Fruit fly (Drosophila melanogaster): ENCODE measurements around the gene Nop56.

The Nop56 gene

DNA sequence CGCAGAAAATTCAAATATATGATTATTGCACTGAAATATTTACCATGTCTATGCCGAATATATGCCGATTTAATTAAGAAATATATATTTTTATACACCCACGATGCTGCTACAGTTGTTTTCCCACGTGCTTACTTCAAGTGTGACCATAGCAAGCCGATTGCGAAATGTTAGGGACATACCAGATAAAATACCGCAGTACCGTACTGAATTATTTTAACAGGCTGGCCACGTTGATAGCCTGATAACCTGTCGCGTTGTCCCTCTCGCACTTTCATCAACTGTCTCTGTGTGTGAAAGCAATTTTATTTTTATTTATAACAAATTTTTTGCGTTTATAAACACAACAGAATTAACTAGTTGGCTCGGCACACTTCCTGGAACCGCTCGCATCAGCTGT is at the start of gene Nop56, which contains the start of gene mats (continued):
- TF ChIP-seq CG16815 (GFP tag; optimal IDR thresholded peaks at IDR 0.05): no peak
- peak; percentile 21 for TF ChIP-seq CG7745 (tag; optimal IDR thresholded peaks at IDR 0.05)
- TF ChIP-seq CG12071 (GFP tag; optimal IDR thresholded peaks at IDR 0.05): no peak
- no peak for TF ChIP-seq dimm (GFP tag; IDR thresholded peaks at IDR 0.05)
- peak; percentile 48 for TF ChIP-seq phol (tag; optimal IDR thresholded peaks at IDR 0.05)
- TF ChIP-seq so (GFP tag; IDR thresholded peaks at IDR 0.05): 0 out of 3 replicates have a peak, but pooled peaks have one; percentile 16
- TF ChIP-seq HLH3B (GFP tag; IDR thresholded peaks at IDR 0.05): no peak
- no peak for TF ChIP-seq CG18619 (GFP tag; optimal IDR thresholded peaks at IDR 0.05)
- no peak for TF ChIP-seq odd (GFP tag; optimal IDR thresholded peaks at IDR 0.05)
- peak; percentile 73 for TF ChIP-seq CG15514 (GFP tag; optimal IDR thresholded peaks at IDR 0.05)
- peak; percentile 83 for TF ChIP-seq Ets97D (GFP tag; optimal IDR thresholded peaks at IDR 0.05)
- no peak for TF ChIP-seq Hey (tag; optimal IDR thresholded peaks at IDR 0.05)
- TF ChIP-seq bbx (GFP tag; IDR thresholded peaks at IDR 0.05; ENCODE audit: partially characterized antibody): no peak; the same call in 1 of the 2 replicates
- no peak for TF ChIP-seq Fer2 (tag; optimal IDR thresholded peaks at IDR 0.05)
- TF ChIP-seq Dp (GFP tag; optimal IDR thresholded peaks at IDR 0.05): peak; percentile 31
- TF ChIP-seq cad (GFP tag; optimal IDR thresholded peaks at IDR 0.05): no peak
- no peak for TF ChIP-seq Dek (tag; optimal IDR thresholded peaks at IDR 0.05)
- TF ChIP-seq CG11456 (GFP tag; IDR thresholded peaks at IDR 0.05): no peak
- TF ChIP-seq cas (GFP tag; IDR thresholded peaks at IDR 0.05): no peak
- TF ChIP-seq tin (GFP tag; optimal IDR thresholded peaks at IDR 0.05): no peak
- TF ChIP-seq luna (GFP tag; optimal IDR thresholded peaks at IDR 0.05): no peak
- TF ChIP-seq Ptx1 (GFP tag; IDR thresholded peaks at IDR 0.05): no peak
- TF ChIP-seq MTF-1 (GFP tag; optimal IDR thresholded peaks at IDR 0.05; ENCODE audit: borderline replicate concordance): no peak
- no peak for TF ChIP-seq lilli (GFP tag; optimal IDR thresholded peaks at IDR 0.05)
- peak; percentile 43; the same call in 2 of the 3 replicates for TF ChIP-seq ci (GFP tag; IDR thresholded peaks at IDR 0.05)
- TF ChIP-seq ftz-f1 (GFP tag; optimal IDR thresholded peaks at IDR 0.05): peak; percentile 45
- TF ChIP-seq CG6813 (GFP tag; optimal IDR thresholded peaks at IDR 0.05): no peak
- TF ChIP-seq ash1 (GFP tag; optimal IDR thresholded peaks at IDR 0.05): no peak
- no peak for TF ChIP-seq hb (GFP tag; IDR thresholded peaks at IDR 0.05; ENCODE audit: partially characterized antibody)
- no peak for TF ChIP-seq pita (GFP tag; optimal IDR thresholded peaks at IDR 0.05)
- TF ChIP-seq toy (GFP tag; IDR thresholded peaks at IDR 0.05): no peak
- TF ChIP-seq nmo (GFP tag; optimal IDR thresholded peaks at IDR 0.05): peak; percentile 65
- no peak for TF ChIP-seq unpg (GFP tag; optimal IDR thresholded peaks at IDR 0.05)
- TF ChIP-seq eyg (GFP tag; optimal IDR thresholded peaks at IDR 0.05): no peak
- TF ChIP-seq salm (tag; optimal IDR thresholded peaks at IDR 0.05): no peak
- TF ChIP-seq run (tag; optimal IDR thresholded peaks at IDR 0.05): no peak
- TF ChIP-seq Atf3 (GFP tag; optimal IDR thresholded peaks at IDR 0.05): no peak
- no peak for TF ChIP-seq CG11247 (GFP tag; IDR thresholded peaks at IDR 0.05)
- TF ChIP-seq Scr (GFP tag; IDR thresholded peaks at IDR 0.05; ENCODE audit: partially characterized antibody): peak; percentile 35; the same call in 1 of the 2 replicates
- TF ChIP-seq Adf1 (GFP tag; IDR thresholded peaks at IDR 0.05): no peak
- no peak for TF ChIP-seq peb (GFP tag; IDR thresholded peaks at IDR 0.05)
- TF ChIP-seq Doc2 (GFP tag; IDR thresholded peaks at IDR 0.05): no peak
- no peak for TF ChIP-seq vfl (GFP tag; optimal IDR thresholded peaks at IDR 0.05)
- no peak for TF ChIP-seq Eip74EF (GFP tag; optimal IDR thresholded peaks at IDR 0.05)
- peak in 1 of 2 experiments; percentile 68 for TF ChIP-seq crp (GFP tag; optimal IDR thresholded peaks at IDR 0.05)
- TF ChIP-seq schlank (tag; optimal IDR thresholded peaks at IDR 0.05): no peak
- no peak for TF ChIP-seq CG10565 (GFP tag; optimal IDR thresholded peaks at IDR 0.05)
- TF ChIP-seq Gug (GFP tag; IDR thresholded peaks at IDR 0.05): no peak
- no peak for TF ChIP-seq pho (GFP tag; optimal IDR thresholded peaks at IDR 0.05)
- peak; percentile 62 for TF ChIP-seq Nf-YC (tag; optimal IDR thresholded peaks at IDR 0.05)
- TF ChIP-seq CG11085 (GFP tag; IDR thresholded peaks at IDR 0.05): no peak

Measured in whole organism, embryonic.